Worm (Caenorhabditis elegans) whole organism, dauer: Measurements from ENCODE around the gene otpl-1.

Experiments used
- unc-62 ChIP-seq: sonication (generic microtip); optimal IDR thresholded peaks from 2 replicates; lab custom pipeline; 2017; ENCODE audit warnings: missing biosample characterization, missing genetic modification reagents, missing genetic modification characterization

otpl-1 gene

DNA sequence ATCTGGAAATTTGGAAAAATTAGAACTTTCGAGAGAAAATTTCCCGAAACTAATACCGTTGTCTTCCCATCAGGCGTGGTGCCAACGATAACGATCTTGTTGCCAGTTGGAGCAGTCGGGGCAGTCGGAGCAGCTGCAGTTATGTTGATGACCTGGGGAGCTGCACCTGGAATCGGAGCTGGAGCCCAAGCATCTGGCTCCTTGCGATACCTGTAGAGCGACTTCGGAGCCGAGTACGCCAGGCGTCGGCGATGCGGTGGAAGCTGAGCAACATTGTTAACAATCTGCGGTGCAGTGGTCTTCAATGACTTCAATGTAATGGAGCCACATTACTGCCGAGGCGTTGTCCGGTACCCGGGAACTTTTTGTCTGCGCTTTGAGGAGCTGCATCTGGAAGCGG lies 33.1 kb downstream of the otpl-1 start:
- no peak for TF ChIP-seq unc-62 (GFP tag; lab: Kevin White, UChicago)

DNA sequence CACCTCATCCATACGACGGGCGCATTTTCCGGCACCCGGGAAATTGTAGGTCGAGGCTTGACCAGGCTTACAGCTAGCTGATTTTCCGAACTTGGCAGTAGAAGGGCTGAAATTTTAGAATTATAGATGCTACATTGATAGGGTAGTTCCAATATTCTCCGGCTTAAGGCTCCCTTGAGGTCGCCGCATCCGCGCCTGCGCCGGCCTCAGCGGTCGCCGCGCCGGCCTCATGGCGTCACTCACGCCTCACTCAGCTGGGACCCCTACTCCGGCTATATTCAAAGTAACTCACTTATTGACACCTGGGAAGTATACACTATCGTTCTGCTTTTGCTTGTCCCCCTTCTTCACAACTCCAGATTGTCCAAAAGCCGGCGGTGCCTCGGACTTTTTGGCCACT lies 35.3 kb downstream of the otpl-1 start:
- no peak for TF ChIP-seq unc-62 (GFP tag; lab: Kevin White, UChicago)

DNA sequence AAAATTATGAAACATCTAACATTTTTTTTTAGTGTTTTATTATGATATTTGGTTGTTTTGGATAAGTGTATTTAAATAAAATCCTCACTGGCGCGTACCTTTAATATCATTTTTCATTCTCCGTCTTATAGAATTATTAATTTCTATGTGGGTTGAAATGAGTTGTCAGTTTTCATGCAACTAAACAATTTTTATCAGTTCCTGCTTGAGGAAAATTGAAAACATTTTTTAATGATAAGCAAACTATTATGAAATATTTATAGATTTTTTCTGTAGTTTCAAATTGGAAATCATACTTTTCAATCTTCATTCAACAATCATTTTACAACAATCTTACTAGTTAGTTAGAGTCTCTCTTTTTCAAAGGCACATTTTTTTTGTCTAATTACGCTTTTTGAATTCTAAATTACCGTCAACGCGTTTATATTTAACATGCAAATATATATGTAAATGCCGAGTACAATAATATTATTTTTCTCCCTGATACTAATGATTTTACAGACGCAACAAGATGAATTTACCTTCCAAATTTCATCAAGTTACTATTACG lies 37.6 kb downstream of the otpl-1 start, which contains the start of the genes Y37E11B.10 and kgb-2:
TSS of gene Y37E11B.10 (minus strand) at position 182 of the 550 bp plus-strand sequence.
TSS of gene kgb-2 (plus strand) at position 500 of the 550 bp plus-strand sequence.
- no peak for TF ChIP-seq unc-62 (GFP tag; lab: Kevin White, UChicago)

DNA sequence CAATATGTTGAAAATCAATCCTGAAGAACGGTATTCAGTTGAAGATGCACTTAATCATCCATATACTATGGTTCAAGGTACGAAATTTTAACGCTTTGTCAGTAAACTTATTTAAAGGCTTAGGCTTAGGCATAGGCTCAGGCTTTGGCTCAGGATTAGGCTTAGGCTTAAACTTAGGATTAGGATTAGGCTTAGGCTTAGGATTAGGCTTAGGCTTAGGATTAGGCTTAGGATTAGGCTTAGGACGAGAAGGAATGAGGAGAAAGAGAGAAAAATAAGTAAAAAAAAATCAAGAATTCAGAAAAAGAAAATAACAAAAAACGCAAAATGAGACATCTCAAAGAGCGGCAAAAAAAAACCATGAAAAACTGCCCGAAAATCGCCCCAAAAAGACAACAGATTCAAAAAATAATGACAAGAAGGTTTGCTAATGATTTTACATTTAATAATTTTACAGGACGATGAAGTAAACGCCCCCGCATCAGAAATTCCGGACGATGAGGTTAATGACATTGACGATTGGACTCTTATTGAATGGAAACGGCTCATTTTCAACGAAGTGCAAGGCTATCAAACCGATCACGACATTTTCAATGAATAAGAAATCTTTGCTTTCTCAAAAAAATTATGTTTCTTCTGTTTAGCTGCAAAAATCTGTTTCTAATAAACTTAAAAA lies 39.9 kb downstream of the otpl-1 start:
- no peak for TF ChIP-seq unc-62 (GFP tag; lab: Kevin White, UChicago)

- no peak for TF ChIP-seq unc-62 (GFP tag; lab: Kevin White, UChicago)
Measured at ce11 chrIV:3610987-3611386, 42.2 kb downstream of the otpl-1 start.

ce11 chrIV:3611845-3612244 lies 43.1 kb downstream of the otpl-1 start:
- TF ChIP-seq unc-62 (GFP tag; lab: Kevin White, UChicago), result no peak

ce11 chrIV:3613022-3613605 lies 44.3 kb downstream of the otpl-1 start, which contains the start of gene ltah-1.2:
Gene ltah-1.2, minus strand, starts transcription at chrIV:3613072.
- TF ChIP-seq unc-62 (GFP tag; lab: Kevin White, UChicago), result no peak

- TF ChIP-seq unc-62 (GFP tag; lab: Kevin White, UChicago), result no peak
Measured at ce11 chrIV:3618719-3619118, 49.9 kb downstream of the otpl-1 start.

- no peak for TF ChIP-seq unc-62 (GFP tag; lab: Kevin White, UChicago)
Measured at ce11 chrIV:3621805-3622355, 53.1 kb downstream of the otpl-1 start.

DNA sequence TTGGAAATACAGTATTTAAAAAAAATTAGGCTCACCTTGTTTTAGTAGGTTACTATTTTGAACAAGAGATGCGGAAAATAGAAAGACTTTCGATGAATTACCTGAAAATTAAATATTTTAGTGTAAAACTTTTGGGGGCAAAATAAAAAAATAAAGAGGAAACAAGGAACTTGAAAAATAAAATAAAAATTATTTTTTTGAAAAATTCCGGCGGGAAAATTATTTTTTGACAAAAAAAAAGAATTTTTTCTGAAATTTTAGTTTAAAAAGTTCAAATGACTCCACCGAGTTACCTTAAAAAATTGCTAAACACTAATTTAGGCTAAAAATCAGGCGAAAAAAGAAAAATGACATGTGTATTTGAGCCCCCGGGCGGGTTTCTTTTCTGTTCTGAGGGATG lies 55.8 kb downstream of the otpl-1 start, which contains the start of the genes cha-1 and unc-17:
TSS of gene cha-1 (minus strand) at position 101 of the 400 bp plus-strand sequence.
TSS of gene unc-17 (minus strand) at position 103 of the 400 bp plus-strand sequence.
- TF ChIP-seq unc-62 (GFP tag; lab: Kevin White, UChicago), result no peak

DNA sequence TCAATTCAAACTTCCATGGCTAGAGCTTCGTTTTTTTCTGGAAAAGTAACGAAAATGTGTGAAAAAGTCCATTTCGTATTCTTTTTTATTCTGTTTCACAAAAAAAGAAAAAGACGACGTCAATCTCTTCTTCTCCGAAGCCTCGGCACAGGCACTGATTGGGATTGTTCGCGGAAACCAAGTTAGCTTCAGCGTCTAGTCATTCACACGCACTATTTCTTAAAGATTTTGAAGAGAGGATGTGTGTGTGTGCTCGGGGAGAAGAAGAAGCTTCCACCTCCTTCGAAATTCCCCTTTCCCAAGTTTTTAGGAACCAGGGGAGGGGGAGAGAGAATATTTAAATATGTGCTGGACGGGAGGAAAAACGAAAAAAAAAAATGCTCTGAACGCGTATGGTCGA lies 57.7 kb downstream of the otpl-1 start:
- no peak for TF ChIP-seq unc-62 (GFP tag; lab: Kevin White, UChicago)
